Worm (Caenorhabditis elegans) whole organism, midembryonic: ENCODE results near the gene swt-6.

Source experiments
- T22C8.4 ChIP-seq: fragments of 200-800 bp; sonication (Bioruptor generic); IDR thresholded peaks from 2 replicates; pipeline ENCODE4 v1.3.6; 2022; ENCODE audit warnings: missing genetic modification characterization, missing compliant biosample characterization
- cog-1 ChIP-seq: sonication (generic microtip); optimal IDR thresholded peaks from 2 replicates; lab custom pipeline; 2016; ENCODE audit warnings: missing genetic modification characterization, missing compliant biosample characterization
- flt-1 ChIP-seq: fragments of 200-800 bp; sonication (Bioruptor generic); IDR thresholded peaks from 2 replicates; pipeline ENCODE4 v1.3.6; 2022; ENCODE audit warnings: missing genetic modification characterization, missing compliant biosample characterization
- ref-1 ChIP-seq: fragments of 200-800 bp; sonication (Bioruptor generic); conservative IDR thresholded peaks from 2 replicates; pipeline ENCODE4 v1.3.6; 2022; ENCODE audit warnings: missing genetic modification reagents, missing genetic modification characterization, missing compliant biosample characterization
- ztf-23 ChIP-seq: fragments of 200-800 bp; sonication (Bioruptor generic); IDR thresholded peaks from 2 replicates; pipeline ENCODE4 v1.3.6; 2022; ENCODE audit warnings: missing genetic modification reagents, missing genetic modification characterization, missing compliant biosample characterization

DNA sequence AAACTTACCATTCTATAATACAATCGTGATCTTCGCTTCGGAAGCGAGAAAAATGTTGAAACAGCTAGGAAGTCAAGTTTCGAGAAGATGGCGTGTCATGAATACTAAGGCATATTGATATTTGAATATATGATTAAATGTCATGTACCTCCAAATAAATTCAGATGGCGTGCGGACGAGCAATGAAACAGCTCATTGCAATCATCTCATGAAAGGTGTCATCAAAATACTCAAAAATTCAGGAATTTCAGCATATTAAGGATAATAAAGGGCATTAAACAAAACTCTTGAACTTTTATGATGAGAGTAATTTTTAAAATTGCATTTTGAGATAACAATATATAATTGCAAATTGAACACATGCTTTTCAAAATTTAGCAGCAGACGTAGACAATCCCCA, 38.8 kb upstream of the swt-6 start, which contains the start of gene gcy-32:
- TF ChIP-seq flt-1 (GFP tag; lab: Robert Waterston, UW) (no peak), T22C8.4 (no peak), cog-1 (tag; lab: Kevin White, UChicago) (no peak), ref-1 (GFP tag; lab: Robert Waterston, UW) (no peak), ztf-23 (no peak)
